Worm (Caenorhabditis elegans) whole organism, L1 larva: ENCODE data around the gene sprr-3.
A peak's percentile ranks its signal among the peaks of the same experiment; 100 is the strongest.

Source experiments
- C04F5.9 ChIP-seq: sonication (generic microtip); optimal IDR thresholded peaks from 2 replicates; lab custom pipeline; 2016; ENCODE audit warnings: missing genetic modification characterization, missing compliant biosample characterization
- F16B12.6 ChIP-seq: fragments of 150-350 bp; optimal IDR thresholded peaks from 2 replicates; lab custom pipeline; 2014; ENCODE audit warnings: missing biosample characterization, missing genetic modification characterization
- aly-2 ChIP-seq: fragments of 150-350 bp; optimal IDR thresholded peaks from 2 replicates; lab custom pipeline; 2014; ENCODE audit warnings: missing biosample characterization, missing genetic modification characterization
- blmp-1 ChIP-seq: fragments of 150-350 bp; optimal IDR thresholded peaks from 2 replicates; lab custom pipeline; 2014; ENCODE audit warnings: missing biosample characterization, missing genetic modification characterization
- ceh-8 ChIP-seq: fragments of 200-800 bp; sonication (Bioruptor generic); optimal IDR thresholded peaks from 2 replicates; lab custom pipeline; 2018; ENCODE audit warnings: mild to moderate bottlenecking, missing genetic modification characterization, moderate library complexity, missing compliant biosample characterization
- ceh-82 ChIP-seq, 3 experiments: fragments of 150-350 bp in 1 of 3; sonication (generic microtip) in 2 of 3; optimal IDR thresholded peaks; 2 replicates each; lab custom pipeline; 2014 to 2017; ENCODE audit warnings: missing biosample characterization in 3 of 3, missing genetic modification characterization in 3 of 3
- ceh-88 ChIP-seq: fragments of 200-800 bp; sonication (Bioruptor generic); IDR thresholded peaks from 2 replicates; pipeline ENCODE4 v1.3.6; 2022; ENCODE audit warnings: missing genetic modification characterization, missing compliant biosample characterization
- efl-1 ChIP-seq, 4 experiments: fragments of 150-350 bp; optimal IDR thresholded peaks in 3 of 4; peaks in 1 of 4; 1 replicate in 1 of 4; 2 replicates in 3 of 4; lab custom pipeline; 2014; ENCODE audit warnings: missing biosample characterization in 2 of 4, missing genetic modification characterization in 2 of 4, missing genetic modification reagents in 2 of 4
- egl-13 ChIP-seq: sonication (generic microtip); optimal IDR thresholded peaks from 2 replicates; lab custom pipeline; 2016; ENCODE audit warnings: missing genotype, missing genetic modification reagents, missing genetic modification characterization, missing compliant biosample characterization
- egl-27 ChIP-seq, 2 experiments: fragments of 150-350 bp in 1 of 2; sonication (generic microtip); optimal IDR thresholded peaks; 3 replicates each; lab custom pipeline; 2017 to 2018; ENCODE audit warnings: missing biosample characterization in 2 of 2, missing genetic modification characterization in 2 of 2, missing genetic modification reagents in 2 of 2
- elt-2 ChIP-seq: sonication (generic microtip); optimal IDR thresholded peaks from 2 replicates; lab custom pipeline; 2016; ENCODE audit warnings: missing genetic modification characterization, mild to moderate bottlenecking, inconsistent platforms, missing compliant biosample characterization, missing genetic modification reagents
- fkh-10 ChIP-seq: sonication (generic microtip); optimal IDR thresholded peaks from 2 replicates; lab custom pipeline; 2017; ENCODE audit warnings: missing biosample characterization, missing genetic modification reagents, missing genetic modification characterization
- fkh-4 ChIP-seq: sonication (generic microtip); optimal IDR thresholded peaks from 2 replicates; lab custom pipeline; 2016; ENCODE audit warnings: missing compliant biosample characterization, missing genetic modification characterization, borderline replicate concordance
- hlh-17 ChIP-seq: fragments of 200-800 bp; sonication (Bioruptor generic); optimal IDR thresholded peaks from 2 replicates; lab custom pipeline; 2018; ENCODE audit warnings: missing genetic modification characterization, mild to moderate bottlenecking, missing compliant biosample characterization, moderate library complexity, borderline replicate concordance
- hlh-4 ChIP-seq: sonication (generic microtip); optimal IDR thresholded peaks from 2 replicates; lab custom pipeline; 2016; ENCODE audit warnings: mild to moderate bottlenecking, missing genetic modification characterization, missing compliant biosample characterization
- jun-1 ChIP-seq: fragments of 150-350 bp; optimal IDR thresholded peaks from 2 replicates; lab custom pipeline; 2014; ENCODE audit warnings: missing biosample characterization, missing genetic modification reagents, missing genetic modification characterization
- lin-13 ChIP-seq: fragments of 150-350 bp; optimal IDR thresholded peaks from 2 replicates; lab custom pipeline; 2014; ENCODE audit warnings: missing biosample characterization, missing genetic modification reagents, missing genetic modification characterization
- lin-35 ChIP-seq, 2 experiments: fragments of 150-350 bp; optimal IDR thresholded peaks; 2 replicates each; lab custom pipeline; 2014; ENCODE audit warnings: missing biosample characterization in 2 of 2, missing genetic modification characterization in 2 of 2, missing genetic modification reagents in 2 of 2
- lir-3 ChIP-seq: sonication (generic microtip); optimal IDR thresholded peaks from 2 replicates; lab custom pipeline; 2016; ENCODE audit warnings: mild to moderate bottlenecking, missing genetic modification characterization, moderate library complexity, missing compliant biosample characterization; ENCODE audit not compliant: poor library complexity
- mab-9 ChIP-seq: fragments of 200-800 bp; sonication (Bioruptor generic); IDR thresholded peaks from 2 replicates; pipeline ENCODE4 v1.3.6; 2022; ENCODE audit warnings: missing genetic modification reagents, missing genetic modification characterization, missing compliant biosample characterization
- mdl-1 ChIP-seq, 2 experiments: fragments of 150-350 bp; optimal IDR thresholded peaks; 2 replicates each; lab custom pipeline; 2014 to 2017; ENCODE audit warnings: missing biosample characterization in 2 of 2, missing genetic modification characterization in 2 of 2, inconsistent platforms in 1 of 2
- nhr-20 ChIP-seq: sonication (generic microtip); optimal IDR thresholded peaks from 2 replicates; lab custom pipeline; 2016; ENCODE audit warnings: mild to moderate bottlenecking, missing genetic modification characterization, missing compliant biosample characterization
- nhr-28 ChIP-seq: fragments of 150-350 bp; optimal IDR thresholded peaks from 2 replicates; lab custom pipeline; 2014; ENCODE audit warnings: missing biosample characterization, missing genetic modification characterization
- nhr-71 ChIP-seq: sonication (generic microtip); optimal IDR thresholded peaks from 2 replicates; lab custom pipeline; 2016; ENCODE audit warnings: mild to moderate bottlenecking, missing genetic modification characterization, moderate library complexity, missing compliant biosample characterization
- nhr-76 ChIP-seq: sonication (generic microtip); optimal IDR thresholded peaks from 2 replicates; lab custom pipeline; 2017; ENCODE audit warnings: missing biosample characterization, missing genetic modification characterization
- nhr-77 ChIP-seq: fragments of 150-350 bp; optimal IDR thresholded peaks from 2 replicates; lab custom pipeline; 2014; ENCODE audit warnings: missing biosample characterization, missing genetic modification characterization
- nhr-84 ChIP-seq: sonication (generic microtip); optimal IDR thresholded peaks from 2 replicates; lab custom pipeline; 2017; ENCODE audit warnings: missing biosample characterization, missing genetic modification characterization
- pax-3 ChIP-seq: fragments of 200-800 bp; sonication (Bioruptor generic); optimal IDR thresholded peaks from 2 replicates; lab custom pipeline; 2018; ENCODE audit warnings: mild to moderate bottlenecking, missing genetic modification characterization, moderate library complexity, missing compliant biosample characterization
- skn-1 ChIP-seq: fragments of 150-350 bp; optimal IDR thresholded peaks from 2 replicates; lab custom pipeline; 2014; ENCODE audit warnings: missing biosample characterization, missing genetic modification characterization
- snu-23 ChIP-seq: sonication (generic microtip); optimal IDR thresholded peaks from 2 replicates; lab custom pipeline; 2016; ENCODE audit warnings: missing genetic modification characterization, missing compliant biosample characterization
- sptf-1 ChIP-seq: fragments of 150-350 bp; optimal IDR thresholded peaks from 2 replicates; lab custom pipeline; 2014; ENCODE audit warnings: missing biosample characterization, missing genetic modification characterization
- sup-37 ChIP-seq: fragments of 200-800 bp; sonication (Bioruptor generic); optimal IDR thresholded peaks from 2 replicates; lab custom pipeline; 2018; ENCODE audit warnings: mild to moderate bottlenecking, missing genetic modification characterization, missing compliant biosample characterization
- tbx-2 ChIP-seq: sonication (generic microtip); optimal IDR thresholded peaks from 2 replicates; lab custom pipeline; 2016; ENCODE audit warnings: missing genetic modification characterization, missing compliant biosample characterization
- tlp-1 ChIP-seq: fragments of 150-350 bp; optimal IDR thresholded peaks from 2 replicates; lab custom pipeline; 2014; ENCODE audit warnings: missing biosample characterization, missing genetic modification characterization
- unc-62 ChIP-seq: fragments of 150-350 bp; optimal IDR thresholded peaks from 2 replicates; lab custom pipeline; 2014; ENCODE audit warnings: missing biosample characterization, missing genetic modification reagents, missing genetic modification characterization
- unc-98 ChIP-seq: fragments of 200-800 bp; sonication (Bioruptor generic); IDR thresholded peaks from 2 replicates; pipeline ENCODE4 v1.3.6; 2022; ENCODE audit warnings: missing genetic modification characterization, missing compliant biosample characterization
- vab-15 ChIP-seq: sonication (generic microtip); optimal IDR thresholded peaks from 2 replicates; lab custom pipeline; 2017; ENCODE audit warnings: missing genotype, mild to moderate bottlenecking, missing genetic modification characterization, missing compliant biosample characterization
- zip-4 ChIP-seq: fragments of 200-800 bp; sonication (Bioruptor generic); optimal IDR thresholded peaks from 2 replicates; lab custom pipeline; 2018; ENCODE audit warnings: mild to moderate bottlenecking, missing genetic modification characterization, moderate library complexity, missing compliant biosample characterization

The sprr-3 gene

ce11 chrIV:2537741-2538140, 4.4 kb upstream of the sprr-3 start:
- TF ChIP-seq tbx-2 (tag; lab: Kevin White, UChicago) (no peak), C04F5.9 (tag; lab: Kevin White, UChicago) (no peak), hlh-17 (GFP tag; lab: Kevin White, UChicago) (no peak), nhr-20 (tag; lab: Kevin White, UChicago) (no peak), skn-1 (no peak), lin-35 (GFP tag; optimal IDR thresholded peaks at IDR 0.05; lab: Kevin White, UChicago) (no peak), ceh-88 (GFP tag; lab: Robert Waterston, UW) (no peak), nhr-76 (tag; lab: Kevin White, UChicago) (no peak), blmp-1 (tag; lab: Kevin White, UChicago) (no peak), zip-4 (GFP tag; lab: Kevin White, UChicago) (no peak), fkh-4 (no peak), mab-9 (GFP tag; lab: Robert Waterston, UW) (no peak), vab-15 (tag; lab: Kevin White, UChicago) (no peak), F16B12.6 (no peak), elt-2 (tag; lab: Kevin White, UChicago) (no peak), sptf-1 (no peak)

DNA sequence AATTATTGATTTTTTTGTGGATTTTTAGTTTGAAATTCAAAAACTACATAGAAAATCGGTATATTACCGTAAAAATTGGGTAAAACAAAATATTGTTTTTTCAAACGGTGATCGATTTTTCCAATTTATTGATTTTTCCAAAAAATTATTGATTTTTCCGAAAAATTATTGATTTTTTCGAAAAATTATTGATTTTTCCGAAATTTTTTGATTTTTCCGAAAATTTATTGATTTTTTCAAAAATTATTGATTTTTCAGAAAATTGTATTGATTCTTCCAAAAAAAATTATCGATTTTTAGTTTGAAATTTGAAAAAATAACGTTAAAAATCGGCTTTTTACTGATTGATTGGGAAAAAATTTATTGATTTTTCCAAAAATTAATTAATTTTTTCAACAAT, 6.7 kb downstream of the sprr-3 start:
- no peak for TF ChIP-seq sptf-1
- no peak for TF ChIP-seq jun-1 (tag; lab: Kevin White, UChicago)
- no peak for TF ChIP-seq nhr-76 (tag; lab: Kevin White, UChicago)
- TF ChIP-seq lin-13 (GFP tag; lab: Kevin White, UChicago): no peak
- no peak for TF ChIP-seq sup-37 (GFP tag; lab: Kevin White, UChicago)
- TF ChIP-seq lir-3 (tag; lab: Kevin White, UChicago): no peak
- TF ChIP-seq nhr-84: no peak
- TF ChIP-seq snu-23 (GFP tag; lab: Kevin White, UChicago): no peak
- TF ChIP-seq tlp-1 (tag; lab: Kevin White, UChicago): no peak
- TF ChIP-seq fkh-10 (GFP tag; lab: Kevin White, UChicago): no peak
- TF ChIP-seq tbx-2 (tag; lab: Kevin White, UChicago): no peak
- TF ChIP-seq ceh-88 (GFP tag; lab: Robert Waterston, UW): no peak
- no peak for TF ChIP-seq mdl-1 (tag; optimal IDR thresholded peaks at IDR 0.05; lab: Kevin White, UChicago)
- TF ChIP-seq unc-62: no peak
- no peak for TF ChIP-seq nhr-77 (tag; lab: Kevin White, UChicago)
- TF ChIP-seq nhr-28 (tag; lab: Kevin White, UChicago): no peak
- no peak for TF ChIP-seq unc-98 (GFP tag; lab: Robert Waterston, UW)

- TF ChIP-seq lin-13 (GFP tag; lab: Kevin White, UChicago) (no peak), egl-13 (tag; lab: Kevin White, UChicago) (no peak), fkh-4 (no peak), ceh-8 (GFP tag; lab: Kevin White, UChicago) (no peak), ceh-82 (tag; optimal IDR thresholded peaks at IDR 0.05; lab: Kevin White, UChicago) (no peak), snu-23 (GFP tag; lab: Kevin White, UChicago) (no peak), pax-3 (no peak)
Measured at ce11 chrIV:2549542-2549941, 7.4 kb downstream of the sprr-3 start.

DNA sequence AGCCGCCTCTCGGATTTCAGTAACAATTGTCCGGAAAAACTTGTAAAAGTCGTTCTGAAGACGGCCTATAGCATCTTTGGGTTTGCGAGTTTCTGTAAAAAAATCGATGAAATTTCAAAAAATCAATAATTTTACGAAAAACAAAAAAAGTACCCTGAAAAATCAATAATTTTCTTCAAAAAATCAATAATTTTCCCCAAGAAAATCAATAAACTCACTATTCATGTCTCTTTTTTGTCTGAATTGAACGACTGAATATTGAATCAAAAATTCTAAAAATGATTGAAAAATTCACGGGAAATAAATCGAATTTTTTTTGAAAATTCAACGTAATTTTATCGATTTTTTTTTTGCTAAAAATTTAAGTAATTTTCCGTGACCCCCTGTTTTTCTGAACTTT, 9.3 kb downstream of the sprr-3 start, which contains the start of gene Y69A2AR.23:
TSS of gene Y69A2AR.23 (minus strand) at position 267 of the 400 bp plus-strand sequence.
- TF ChIP-seq ceh-88 (GFP tag; lab: Robert Waterston, UW): no peak
- TF ChIP-seq egl-13 (tag; lab: Kevin White, UChicago): no peak
- no peak for TF ChIP-seq ceh-82 (tag; optimal IDR thresholded peaks at IDR 0.05; lab: Kevin White, UChicago)

DNA sequence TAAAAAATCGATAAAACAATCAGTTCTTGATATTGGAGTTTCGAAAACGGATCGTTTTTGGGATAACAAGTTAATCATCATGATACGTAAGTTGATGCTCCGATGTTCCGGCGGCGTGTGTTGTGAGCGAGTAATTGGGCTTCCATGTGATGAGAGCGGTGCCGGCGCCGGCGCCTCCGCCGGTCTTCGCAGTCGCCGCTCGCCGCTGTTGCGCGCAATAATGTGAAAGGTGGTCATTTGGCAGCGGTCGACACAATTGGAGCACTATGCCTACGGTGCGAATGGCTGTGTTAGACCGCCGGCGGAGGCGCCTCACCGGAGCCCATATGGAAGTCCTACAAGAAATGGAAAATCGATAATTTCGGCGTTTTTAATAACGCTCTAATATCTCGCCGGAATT, 9.7 kb downstream of the sprr-3 start:
- TF ChIP-seq egl-27 (tag; optimal IDR thresholded peaks at IDR 0.05; lab: Kevin White, UChicago) (no peak), nhr-71 (tag; lab: Kevin White, UChicago) (no peak), lir-3 (tag; lab: Kevin White, UChicago) (no peak), hlh-4 (no peak), nhr-20 (tag; lab: Kevin White, UChicago) (no peak), aly-2 (tag; lab: Kevin White, UChicago) (no peak), efl-1 (optimal IDR thresholded peaks at IDR 0.05; lab: Kevin White, UChicago) (no peak), efl-1 (GFP tag; optimal IDR thresholded peaks at IDR 0.05 in 1 of 2; lab: Kevin White, UChicago) (peak in 1 of 2 experiments; percentile 24), egl-13 (tag; lab: Kevin White, UChicago) (no peak), unc-62 (no peak)
- TF ChIP-seq, all 84 proteins: peak for 1
